Fruit fly (Drosophila melanogaster): Measurements from ENCODE around the gene CG7322.

DNA sequence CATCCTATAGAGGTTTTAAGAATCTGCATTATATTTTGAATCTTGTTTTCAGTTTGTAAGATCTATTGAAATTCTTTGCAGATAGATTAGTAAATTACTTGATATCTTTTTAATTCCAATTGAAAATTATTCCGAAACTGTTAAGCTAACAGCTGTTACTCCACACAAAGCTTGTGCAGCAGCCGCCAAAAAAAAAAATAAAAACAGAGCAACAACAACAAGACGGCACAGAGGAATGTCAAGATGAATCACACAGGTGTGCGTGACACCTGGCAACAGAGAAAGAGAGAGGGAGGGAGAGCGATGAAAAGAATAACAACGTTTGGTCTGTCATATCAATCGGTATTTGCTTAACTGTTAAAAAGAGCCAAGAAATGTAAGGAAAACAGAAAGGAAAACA lies 22.6 kb downstream of the CG7322 start:
- no peak for TF ChIP-seq EcR (GFP tag; optimal IDR thresholded peaks at IDR 0.05)
- no peak for TF ChIP-seq rn (GFP tag; IDR thresholded peaks at IDR 0.05)
- TF ChIP-seq gl (tag; optimal IDR thresholded peaks at IDR 0.05), result no peak
- no peak for TF ChIP-seq CG10348 (GFP tag; IDR thresholded peaks at IDR 0.05)
- no peak for TF ChIP-seq Pif1A (GFP tag; optimal IDR thresholded peaks at IDR 0.05)
- TF ChIP-seq CG12605 (GFP tag; IDR thresholded peaks at IDR 0.05), result no peak

Measured in whole organism, pupa.